Worm (Caenorhabditis elegans) whole organism, L4/young adult: ENCODE data around the gene msp-74.

Experiments
- dao-5 ChIP-seq: sonication (generic microtip); optimal IDR thresholded peaks from 2 replicates; lab custom pipeline; 2016; ENCODE audit warnings: missing genotype, missing genetic modification characterization, moderate library complexity, missing compliant biosample characterization
- him-1 ChIP-seq: sonication (generic microtip); optimal IDR thresholded peaks from 2 replicates; lab custom pipeline; 2016; ENCODE audit warnings: missing genotype, missing genetic modification reagents, missing genetic modification characterization, missing compliant biosample characterization

ce11 chrII:5150829-5151228 lies 35.7 kb upstream of the msp-74 start, which contains the start of gene srb-16:
- TF ChIP-seq dao-5 (tag; lab: Kevin White, UChicago) (no peak), him-1 (tag; lab: Kevin White, UChicago) (no peak)
